Worm (Caenorhabditis elegans) whole organism, L4 larva: ENCODE data around the gene Y116A8B.4.

Source experiments
- T26A8.4 ChIP-seq: fragments of 200-800 bp; sonication (Bioruptor generic); IDR thresholded peaks from 2 replicates; pipeline ENCODE4 v1.3.6; 2022; ENCODE audit warnings: missing genetic modification characterization, missing compliant biosample characterization
- ZK546.5 ChIP-seq, 2 experiments: sonication (generic microtip); optimal IDR thresholded peaks; 2 replicates each; lab custom pipeline; 2017; ENCODE audit warnings: missing biosample characterization in 2 of 2, missing genetic modification characterization in 2 of 2
- aha-1 ChIP-seq: fragments of 150-350 bp; peaks from one replicate; lab custom pipeline; 2014; ENCODE audit warnings: missing biosample characterization, missing genetic modification characterization
- ama-1 ChIP-seq: fragments of 150-350 bp; optimal IDR thresholded peaks from 2 replicates; lab custom pipeline; 2014; ENCODE audit warnings: inconsistent platforms, mixed read lengths
- ceh-20 ChIP-seq: fragments of 200-800 bp; sonication (Bioruptor generic); IDR thresholded peaks from 2 replicates; pipeline ENCODE4 v1.3.6; 2022; ENCODE audit warnings: missing genetic modification reagents, missing genetic modification characterization, missing compliant biosample characterization
- ceh-28 ChIP-seq: fragments of 150-350 bp; optimal IDR thresholded peaks from 2 replicates; lab custom pipeline; 2014; ENCODE audit warnings: missing biosample characterization, missing genetic modification reagents, missing genetic modification characterization
- ceh-32 ChIP-seq: sonication (generic microtip); optimal IDR thresholded peaks from 2 replicates; lab custom pipeline; 2016; ENCODE audit warnings: mild to moderate bottlenecking, missing genetic modification characterization, missing compliant biosample characterization; ENCODE audit not compliant: poor library complexity
- ceh-62 ChIP-seq: sonication (generic microtip); optimal IDR thresholded peaks from 2 replicates; lab custom pipeline; 2017; ENCODE audit warnings: missing biosample characterization, missing genetic modification characterization
- ces-1 ChIP-seq: fragments of 150-350 bp; sonication (generic microtip); optimal IDR thresholded peaks from 4 replicates; lab custom pipeline; 2014; ENCODE audit warnings: missing biosample characterization, missing genetic modification reagents, missing genetic modification characterization
- daf-16 ChIP-seq, 3 experiments: sonication (generic microtip); optimal IDR thresholded peaks; 2 replicates each; lab custom pipeline; 2016 to 2017; ENCODE audit warnings: missing genetic modification characterization in 3 of 3, missing genetic modification reagents in 3 of 3, mild to moderate bottlenecking in 2 of 3, missing compliant biosample characterization in 2 of 3, missing biosample characterization in 1 of 3, moderate library complexity in 1 of 3
- daf-19 ChIP-seq: fragments of 200-800 bp; sonication (Bioruptor generic); conservative IDR thresholded peaks from 2 replicates; pipeline ENCODE4 v1.3.6; 2022; ENCODE audit warnings: missing genetic modification characterization, missing compliant biosample characterization
- daf-8 ChIP-seq: fragments of 200-800 bp; sonication (Bioruptor generic); IDR thresholded peaks from 2 replicates; pipeline ENCODE4 v1.3.6; 2022; ENCODE audit warnings: missing genetic modification characterization, missing compliant biosample characterization
- dmd-6 ChIP-seq: fragments of 200-800 bp; sonication (Bioruptor generic); IDR thresholded peaks from 2 replicates; pipeline ENCODE4 v1.3.6; 2022; ENCODE audit warnings: missing genetic modification reagents, missing genetic modification characterization, missing compliant biosample characterization
- dmd-8 ChIP-seq: fragments of 200-800 bp; sonication (Bioruptor generic); IDR thresholded peaks from 2 replicates; pipeline ENCODE4 v1.3.6; 2022; ENCODE audit warnings: missing genetic modification characterization, missing compliant biosample characterization
- dve-1 ChIP-seq: sonication (generic microtip); optimal IDR thresholded peaks from 2 replicates; lab custom pipeline; 2017; ENCODE audit warnings: antibody characterized with exemption, mild to moderate bottlenecking, missing genetic modification characterization, missing compliant biosample characterization; ENCODE audit not compliant: insufficient read depth
- fos-1 ChIP-seq: fragments of 150-350 bp; optimal IDR thresholded peaks from 2 replicates; lab custom pipeline; 2014; ENCODE audit warnings: missing biosample characterization, missing genetic modification characterization
- hif-1 ChIP-seq, 2 experiments: sonication (generic microtip); optimal IDR thresholded peaks; 2 replicates each; lab custom pipeline; 2016 to 2017; ENCODE audit warnings: missing compliant biosample characterization in 2 of 2, missing genetic modification characterization in 2 of 2, missing genetic modification reagents in 2 of 2, missing genotype in 2 of 2, mild to moderate bottlenecking in 1 of 2
- hlh-11 ChIP-seq: fragments of 200-800 bp; sonication (Bioruptor generic); optimal IDR thresholded peaks from 2 replicates; lab custom pipeline; 2018; ENCODE audit warnings: mild to moderate bottlenecking, missing genetic modification characterization, missing compliant biosample characterization
- hlh-30 ChIP-seq: sonication (generic microtip); optimal IDR thresholded peaks from 2 replicates; lab custom pipeline; 2017; ENCODE audit warnings: antibody characterized with exemption, mild to moderate bottlenecking, missing genetic modification characterization, missing compliant biosample characterization; ENCODE audit not compliant: insufficient read depth
- hmg-1.1 ChIP-seq: fragments of 200-800 bp; sonication (Bioruptor generic); IDR thresholded peaks from 2 replicates; pipeline ENCODE4 v1.3.6; 2022; ENCODE audit warnings: missing genetic modification reagents, missing genetic modification characterization, missing compliant biosample characterization
- jun-1 ChIP-seq: fragments of 150-350 bp; optimal IDR thresholded peaks from 2 replicates; lab custom pipeline; 2014; ENCODE audit warnings: missing biosample characterization, missing genetic modification reagents, missing genetic modification characterization
- lin-1 ChIP-seq: fragments of 200-800 bp; sonication (Bioruptor generic); IDR thresholded peaks from 2 replicates; pipeline ENCODE4 v1.3.6; 2022; ENCODE audit warnings: missing genetic modification reagents, missing genetic modification characterization, missing compliant biosample characterization
- lin-13 ChIP-seq: fragments of 150-350 bp; optimal IDR thresholded peaks from 2 replicates; lab custom pipeline; 2014; ENCODE audit warnings: missing biosample characterization, missing genetic modification reagents, missing genetic modification characterization
- lin-39 ChIP-seq: fragments of 150-350 bp; optimal IDR thresholded peaks from 2 replicates; lab custom pipeline; 2014; ENCODE audit warnings: missing biosample characterization, missing genetic modification reagents, missing genetic modification characterization
- lsy-2 ChIP-seq, 2 experiments: fragments of 150-350 bp in 1 of 2; sonication (generic microtip) in 1 of 2; optimal IDR thresholded peaks; 2 replicates each; lab custom pipeline; 2014 to 2017; ENCODE audit warnings: missing biosample characterization in 2 of 2, missing genetic modification characterization in 2 of 2
- mdl-1 ChIP-seq, 2 experiments: fragments of 150-350 bp in 1 of 2; sonication (generic microtip) in 1 of 2; optimal IDR thresholded peaks; 2 replicates each; lab custom pipeline; 2014 to 2017; ENCODE audit warnings: missing biosample characterization in 2 of 2, missing genetic modification characterization in 2 of 2
- mep-1 ChIP-seq: fragments of 150-350 bp; sonication (generic microtip); optimal IDR thresholded peaks from 3 replicates; lab custom pipeline; 2014; ENCODE audit warnings: missing biosample characterization, missing genetic modification characterization
- mes-2 ChIP-seq: sonication (generic microtip); optimal IDR thresholded peaks from 2 replicates; lab custom pipeline; 2016; ENCODE audit warnings: missing genotype, mild to moderate bottlenecking, missing genetic modification characterization, missing compliant biosample characterization; ENCODE audit not compliant: poor library complexity, severe bottlenecking
- mxl-3 ChIP-seq: fragments of 200-800 bp; sonication (Bioruptor generic); optimal IDR thresholded peaks from 2 replicates; lab custom pipeline; 2018; ENCODE audit warnings: mild to moderate bottlenecking, missing genetic modification characterization, missing compliant biosample characterization
- nhr-102 ChIP-seq: sonication (generic microtip); optimal IDR thresholded peaks from 2 replicates; lab custom pipeline; 2016; ENCODE audit warnings: mild to moderate bottlenecking, missing genetic modification characterization, moderate library complexity, missing compliant biosample characterization
- nhr-28 ChIP-seq: fragments of 150-350 bp; optimal IDR thresholded peaks from 2 replicates; lab custom pipeline; 2014; ENCODE audit warnings: missing biosample characterization, missing genetic modification characterization
- nhr-41 ChIP-seq: fragments of 200-800 bp; sonication (Bioruptor generic); IDR thresholded peaks from 2 replicates; pipeline ENCODE4 v1.3.6; 2022; ENCODE audit warnings: missing genetic modification reagents, missing genetic modification characterization, missing compliant biosample characterization
- nhr-48 ChIP-seq: sonication (generic microtip); optimal IDR thresholded peaks from 2 replicates; lab custom pipeline; 2016; ENCODE audit warnings: mild to moderate bottlenecking, missing genetic modification characterization, missing compliant biosample characterization
- nhr-6 ChIP-seq: fragments of 150-350 bp; optimal IDR thresholded peaks from 2 replicates; lab custom pipeline; 2014; ENCODE audit warnings: missing biosample characterization, missing genetic modification characterization
- nhr-77 ChIP-seq: fragments of 150-350 bp; optimal IDR thresholded peaks from 2 replicates; lab custom pipeline; 2014; ENCODE audit warnings: missing biosample characterization, missing genetic modification characterization
- pqm-1 ChIP-seq: sonication (generic microtip); optimal IDR thresholded peaks from 2 replicates; lab custom pipeline; 2017; ENCODE audit warnings: missing biosample characterization, missing genetic modification characterization
- tra-1 ChIP-seq: fragments of 200-800 bp; sonication (Bioruptor generic); IDR thresholded peaks from 2 replicates; pipeline ENCODE4 v1.3.6; 2022; ENCODE audit warnings: missing genetic modification reagents, missing genetic modification characterization, missing compliant biosample characterization
- unc-62 ChIP-seq, 3 experiments: fragments of 150-350 bp in 1 of 3; sonication (generic microtip); optimal IDR thresholded peaks in 2 of 3; peaks in 1 of 3; 1 replicate in 1 of 3; 2 replicates in 2 of 3; lab custom pipeline; 2014 to 2017; ENCODE audit warnings: missing biosample characterization in 3 of 3, missing genetic modification characterization in 3 of 3, missing genetic modification reagents in 3 of 3, missing genotype in 1 of 3
- vab-7 ChIP-seq: fragments of 200-800 bp; sonication (Bioruptor generic); IDR thresholded peaks from 2 replicates; pipeline ENCODE4 v1.3.6; 2022; ENCODE audit warnings: missing genetic modification reagents, missing genetic modification characterization, missing compliant biosample characterization
- zfp-3 ChIP-seq: fragments of 200-800 bp; sonication (Bioruptor generic); conservative IDR thresholded peaks from 2 replicates; pipeline ENCODE4 v1.3.6; 2022; ENCODE audit warnings: missing genetic modification reagents, missing genetic modification characterization, missing compliant biosample characterization
- zip-11 ChIP-seq: fragments of 200-800 bp; sonication (Bioruptor generic); IDR thresholded peaks from 2 replicates; pipeline ENCODE4 v1.3.6; 2022; ENCODE audit warnings: missing genetic modification characterization, missing compliant biosample characterization
- zip-2 ChIP-seq: fragments of 150-350 bp; optimal IDR thresholded peaks from 2 replicates; lab custom pipeline; 2014; ENCODE audit warnings: missing biosample characterization, missing genetic modification characterization
- ztf-7 ChIP-seq: fragments of 150-350 bp; optimal IDR thresholded peaks from 2 replicates; lab custom pipeline; 2014; ENCODE audit warnings: missing biosample characterization, missing genetic modification characterization

Y116A8B.4 gene

DNA sequence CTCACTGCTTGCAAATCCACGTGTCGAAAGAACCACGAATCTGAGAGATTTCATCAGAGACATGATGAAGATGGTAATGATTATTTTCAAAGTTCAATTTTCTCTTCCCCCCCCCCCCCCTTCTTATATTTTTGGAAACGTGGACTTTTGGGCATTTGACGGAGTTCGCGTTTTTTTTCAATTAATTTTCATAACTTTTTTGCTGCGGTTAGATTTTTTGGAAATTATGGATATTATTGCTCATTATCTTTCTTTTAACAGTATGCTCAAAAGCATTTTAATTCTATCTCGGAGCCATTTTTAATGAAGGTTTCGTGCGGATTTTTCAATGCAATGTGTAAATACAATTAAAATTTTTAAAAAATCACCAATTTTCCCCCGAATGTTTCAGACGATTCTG, 35.7 kb downstream of the Y116A8B.4 start, which contains the start of gene phyh-1:
Gene phyh-1 (minus strand): TSS at position 101 of the 400 bp plus-strand sequence.
- TF ChIP-seq vab-7 (GFP tag; lab: Robert Waterston, UW) (no peak), ceh-62 (tag; lab: Kevin White, UChicago) (no peak), ces-1 (GFP tag; lab: Kevin White, UChicago) (no peak), ceh-32 (tag; lab: Kevin White, UChicago) (no peak), ZK546.5 (tag; optimal IDR thresholded peaks at IDR 0.05; lab: Kevin White, UChicago) (no peak), ceh-28 (tag; lab: Kevin White, UChicago) (no peak)

ce11 chrIV:17262385-17262784, 38.8 kb downstream of the Y116A8B.4 start, which contains the start of gene ZK550.6:
TSS of gene ZK550.6 (minus strand) at chrIV:17262485.
- TF ChIP-seq lin-39 (tag; lab: Kevin White, UChicago), result no peak
- peak in 1 of 2 experiments; percentile 18 for TF ChIP-seq unc-62 (GFP tag; optimal IDR thresholded peaks at IDR 0.05 in 1 of 2; lab: Kevin White, UChicago)
- TF ChIP-seq unc-62 (tag; optimal IDR thresholded peaks at IDR 0.05; lab: Kevin White, UChicago), result no peak
- no peak for TF ChIP-seq dmd-8 (GFP tag; lab: Robert Waterston, UW)
- no peak for TF ChIP-seq nhr-77 (tag; lab: Kevin White, UChicago)
- peak; percentile 17 for TF ChIP-seq aha-1 (tag; lab: Kevin White, UChicago)
- no peak for TF ChIP-seq daf-19 (GFP tag; lab: Robert Waterston, UW)

ce11 chrIV:17263714-17264113, 40.1 kb downstream of the Y116A8B.4 start:
- TF ChIP-seq hlh-11 (tag; lab: Kevin White, UChicago) (peak; percentile 92), lsy-2 (tag; optimal IDR thresholded peaks at IDR 0.05; lab: Kevin White, UChicago) (peak in 1 of 2 experiments; percentile 34), mes-2 (tag; lab: Kevin White, UChicago) (peak; percentile 24), hif-1 (tag; optimal IDR thresholded peaks at IDR 0.05; lab: Kevin White, UChicago) (peak; percentile 7 to 96), tra-1 (GFP tag; lab: Robert Waterston, UW) (0 out of 2 replicates have a peak, but pooled peaks have one; percentile 63), mep-1 (peak; percentile 45), hmg-1.1 (GFP tag; lab: Robert Waterston, UW) (no peak), T26A8.4 (GFP tag; lab: Robert Waterston, UW) (0 out of 2 replicates have a peak, but pooled peaks have one; percentile 21), fos-1 (tag; lab: Kevin White, UChicago) (no peak), dmd-6 (GFP tag; lab: Robert Waterston, UW) (peak; percentile 91), aha-1 (tag; lab: Kevin White, UChicago) (peak; percentile 90), nhr-6 (peak; percentile 31), jun-1 (tag; lab: Kevin White, UChicago) (no peak), zip-2 (tag; lab: Kevin White, UChicago) (no peak), daf-16 (GFP tag; optimal IDR thresholded peaks at IDR 0.05; lab: Kevin White, UChicago) (peak in 1 of 2 experiments; percentile 54), daf-16 (tag; optimal IDR thresholded peaks at IDR 0.05; lab: Kevin White, UChicago) (peak; percentile 96), zfp-3 (GFP tag; lab: Robert Waterston, UW) (no peak), nhr-28 (tag; lab: Kevin White, UChicago) (peak; percentile 92), ceh-20 (GFP tag; lab: Robert Waterston, UW) (no peak), mxl-3 (GFP tag; lab: Kevin White, UChicago) (peak; percentile 94), nhr-48 (tag; lab: Kevin White, UChicago) (peak; percentile 75), nhr-41 (0 out of 2 replicates have a peak, but pooled peaks have one; percentile 25), dve-1 (tag; lab: Kevin White, UChicago) (peak; percentile 92), ztf-7 (tag; lab: Kevin White, UChicago) (peak; percentile 26), hlh-30 (tag; lab: Kevin White, UChicago) (peak; percentile 59), lin-1 (GFP tag; lab: Robert Waterston, UW) (peak; percentile 46; the same call in 1 of the 2 replicates), zip-11 (no peak), nhr-102 (tag; lab: Kevin White, UChicago) (peak; percentile 27), ama-1 (lab: Kevin White, UChicago) (peak; percentile 84), pqm-1 (tag; lab: Kevin White, UChicago) (peak; percentile 95), lin-13 (GFP tag; lab: Kevin White, UChicago) (peak; percentile 0), mdl-1 (tag; optimal IDR thresholded peaks at IDR 0.05; lab: Kevin White, UChicago) (peak; percentile 20 to 79), nhr-77 (tag; lab: Kevin White, UChicago) (peak; percentile 88), unc-62 (GFP tag; optimal IDR thresholded peaks at IDR 0.05 in 1 of 2; lab: Kevin White, UChicago) (peak in 1 of 2 experiments; percentile 22), unc-62 (tag; optimal IDR thresholded peaks at IDR 0.05; lab: Kevin White, UChicago) (no peak), daf-8 (no peak)
